Worm (Caenorhabditis elegans) whole organism, L3 larva: Measurements from ENCODE around the gene lgc-7.

ENCODE experiments used
- R02D3.7 ChIP-seq: fragments of 150-350 bp; optimal IDR thresholded peaks from 2 replicates; lab custom pipeline; 2014; ENCODE audit warnings: missing biosample characterization, missing genetic modification characterization
- ZK546.5 ChIP-seq: sonication (generic microtip); optimal IDR thresholded peaks from 2 replicates; lab custom pipeline; 2017; ENCODE audit warnings: missing biosample characterization, missing genetic modification characterization
- ceh-16 ChIP-seq: sonication (generic microtip); optimal IDR thresholded peaks from 2 replicates; lab custom pipeline; 2017; ENCODE audit warnings: missing biosample characterization, missing genetic modification characterization
- ceh-28 ChIP-seq: fragments of 150-350 bp; optimal IDR thresholded peaks from 2 replicates; lab custom pipeline; 2014; ENCODE audit warnings: missing biosample characterization, missing genetic modification reagents, missing genetic modification characterization
- ceh-82 ChIP-seq: fragments of 150-350 bp; optimal IDR thresholded peaks from 2 replicates; lab custom pipeline; 2014; ENCODE audit warnings: missing biosample characterization, missing genetic modification characterization
- ceh-9 ChIP-seq: sonication (generic microtip); optimal IDR thresholded peaks from 2 replicates; lab custom pipeline; 2018; ENCODE audit warnings: missing biosample characterization, missing genetic modification characterization
- daf-12 ChIP-seq: fragments of 150-350 bp; optimal IDR thresholded peaks from 2 replicates; lab custom pipeline; 2014; ENCODE audit warnings: missing biosample characterization, missing genetic modification reagents, missing genetic modification characterization
- egl-27 ChIP-seq: sonication (generic microtip); optimal IDR thresholded peaks from 4 replicates; lab custom pipeline; 2017; ENCODE audit warnings: missing biosample characterization, missing genetic modification reagents, missing genetic modification characterization
- egl-5 ChIP-seq: fragments of 150-350 bp; optimal IDR thresholded peaks from 2 replicates; lab custom pipeline; 2017; ENCODE audit warnings: missing biosample characterization, missing genetic modification reagents, missing genetic modification characterization, inconsistent platforms
- elt-2 ChIP-seq: sonication (generic microtip); optimal IDR thresholded peaks from 2 replicates; lab custom pipeline; 2016; ENCODE audit warnings: missing genetic modification reagents, mild to moderate bottlenecking, missing genetic modification characterization, missing compliant biosample characterization
- elt-3 ChIP-seq, 3 experiments: fragments of 150-350 bp in 1 of 3; sonication (generic microtip) in 2 of 3; optimal IDR thresholded peaks; 2 replicates in 2 of 3; 4 replicates in 1 of 3; lab custom pipeline; 2014 to 2017; ENCODE audit warnings: missing biosample characterization in 3 of 3, missing genetic modification characterization in 3 of 3
- eor-1 ChIP-seq, 2 experiments: fragments of 150-350 bp; optimal IDR thresholded peaks; 2 replicates each; lab custom pipeline; 2014 to 2018; ENCODE audit warnings: missing biosample characterization in 2 of 2, missing genetic modification characterization in 2 of 2
- fkh-2 ChIP-seq: fragments of 150-350 bp; optimal IDR thresholded peaks from 2 replicates; lab custom pipeline; 2014; ENCODE audit warnings: missing biosample characterization, missing genetic modification reagents, missing genetic modification characterization
- hmg-11 ChIP-seq: sonication (generic microtip); optimal IDR thresholded peaks from 2 replicates; lab custom pipeline; 2016; ENCODE audit warnings: missing genetic modification characterization, missing compliant biosample characterization
- jun-1 ChIP-seq: fragments of 150-350 bp; optimal IDR thresholded peaks from 2 replicates; lab custom pipeline; 2014; ENCODE audit warnings: missing biosample characterization, missing genetic modification reagents, missing genetic modification characterization
- lin-39 ChIP-seq: fragments of 150-350 bp; optimal IDR thresholded peaks from 2 replicates; lab custom pipeline; 2018; ENCODE audit warnings: missing biosample characterization, missing genetic modification reagents, missing genetic modification characterization
- lsy-12 ChIP-seq: sonication (generic microtip); optimal IDR thresholded peaks from 2 replicates; lab custom pipeline; 2016; ENCODE audit warnings: mild to moderate bottlenecking, missing genetic modification characterization, missing compliant biosample characterization
- mml-1 ChIP-seq: fragments of 150-350 bp; sonication (generic microtip); optimal IDR thresholded peaks from 3 replicates; lab custom pipeline; 2014; ENCODE audit warnings: missing biosample characterization, missing genetic modification characterization
- nfya-1 ChIP-seq: sonication (generic microtip); optimal IDR thresholded peaks from 2 replicates; lab custom pipeline; 2017; ENCODE audit warnings: missing genetic modification characterization, mild to moderate bottlenecking, missing compliant biosample characterization, antibody characterized with exemption, moderate library complexity; ENCODE audit not compliant: insufficient read depth
- nhr-11 ChIP-seq: fragments of 150-350 bp; optimal IDR thresholded peaks from 2 replicates; lab custom pipeline; 2014; ENCODE audit warnings: missing biosample characterization, missing genetic modification characterization
- nhr-12 ChIP-seq: fragments of 150-350 bp; optimal IDR thresholded peaks from 2 replicates; lab custom pipeline; 2014; ENCODE audit warnings: missing biosample characterization, missing genetic modification characterization
- nhr-23 ChIP-seq: fragments of 150-350 bp; optimal IDR thresholded peaks from 2 replicates; lab custom pipeline; 2014; ENCODE audit warnings: missing biosample characterization, missing genetic modification reagents, missing genetic modification characterization
- nhr-25 ChIP-seq: sonication (generic microtip); optimal IDR thresholded peaks from 2 replicates; lab custom pipeline; 2017; ENCODE audit warnings: missing biosample characterization, missing genetic modification characterization
- nhr-28 ChIP-seq: fragments of 150-350 bp; optimal IDR thresholded peaks from 2 replicates; lab custom pipeline; 2014; ENCODE audit warnings: missing biosample characterization, missing genetic modification characterization
- nhr-43 ChIP-seq: sonication (generic microtip); optimal IDR thresholded peaks from 2 replicates; lab custom pipeline; 2016; ENCODE audit warnings: mild to moderate bottlenecking, missing genetic modification characterization, missing compliant biosample characterization; ENCODE audit not compliant: poor library complexity, severe bottlenecking
- nhr-67 ChIP-seq: fragments of 150-350 bp; optimal IDR thresholded peaks from 2 replicates; lab custom pipeline; 2014; ENCODE audit warnings: missing biosample characterization, missing genetic modification characterization
- nhr-76 ChIP-seq: fragments of 150-350 bp; sonication (generic microtip); optimal IDR thresholded peaks from 5 replicates; lab custom pipeline; 2014; ENCODE audit warnings: missing biosample characterization, missing genetic modification characterization
- pha-4 ChIP-seq: fragments of 150-350 bp; optimal IDR thresholded peaks from 2 replicates; lab custom pipeline; 2014; ENCODE audit warnings: missing biosample characterization, missing genetic modification reagents, missing genetic modification characterization
- pqm-1 ChIP-seq: fragments of 150-350 bp; optimal IDR thresholded peaks from 2 replicates; lab custom pipeline; 2017; ENCODE audit warnings: missing biosample characterization, missing genetic modification characterization, inconsistent platforms
- sea-2 ChIP-seq: fragments of 150-350 bp; sonication (generic microtip); optimal IDR thresholded peaks from 4 replicates; lab custom pipeline; 2014; ENCODE audit warnings: missing biosample characterization, missing genetic modification reagents, missing genetic modification characterization
- snpc-4 ChIP-seq: fragments of 150-350 bp; optimal IDR thresholded peaks from 2 replicates; lab custom pipeline; 2014; ENCODE audit warnings: missing biosample characterization, missing genetic modification characterization
- tbx-2 ChIP-seq: sonication (generic microtip); optimal IDR thresholded peaks from 2 replicates; lab custom pipeline; 2016; ENCODE audit warnings: mild to moderate bottlenecking, missing genetic modification characterization, missing compliant biosample characterization
- unc-62 ChIP-seq: fragments of 150-350 bp; sonication (generic microtip); optimal IDR thresholded peaks from 4 replicates; lab custom pipeline; 2014; ENCODE audit warnings: missing biosample characterization, missing genetic modification reagents, missing genetic modification characterization
- zag-1 ChIP-seq: fragments of 150-350 bp; optimal IDR thresholded peaks from 2 replicates; lab custom pipeline; 2014; ENCODE audit warnings: missing biosample characterization, missing genetic modification characterization
- ztf-11 ChIP-seq: fragments of 150-350 bp; optimal IDR thresholded peaks from 2 replicates; lab custom pipeline; 2014; ENCODE audit warnings: missing biosample characterization, missing genetic modification characterization
- ztf-4 ChIP-seq: fragments of 150-350 bp; optimal IDR thresholded peaks from 2 replicates; lab custom pipeline; 2014; ENCODE audit warnings: missing biosample characterization, missing genetic modification characterization

The lgc-7 gene

DNA sequence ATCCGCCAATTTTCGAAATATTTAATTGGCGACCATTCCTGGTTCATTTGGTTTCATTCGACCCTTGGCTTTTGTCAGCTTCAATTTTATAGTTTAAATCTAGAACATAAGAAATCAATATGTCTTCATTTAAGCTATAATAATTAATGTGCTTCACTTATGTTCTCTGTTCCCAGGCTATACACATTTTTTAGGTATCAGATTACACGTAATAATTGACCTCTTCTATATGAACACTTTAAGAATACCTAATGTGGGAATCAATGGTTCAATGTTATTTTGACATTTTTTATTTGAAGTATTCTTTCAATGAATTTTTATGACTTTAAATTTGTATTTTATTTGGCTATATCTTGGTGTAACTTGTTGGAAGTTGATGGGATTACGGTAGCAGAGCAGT is at the start of gene lgc-7:
TSS of gene lgc-7 (plus strand) at position 301 of the 400 bp plus-strand sequence.
- no peak for TF ChIP-seq unc-62 (GFP tag; lab: Kevin White, UChicago)
- no peak for TF ChIP-seq mml-1 (tag; lab: Kevin White, UChicago)

DNA sequence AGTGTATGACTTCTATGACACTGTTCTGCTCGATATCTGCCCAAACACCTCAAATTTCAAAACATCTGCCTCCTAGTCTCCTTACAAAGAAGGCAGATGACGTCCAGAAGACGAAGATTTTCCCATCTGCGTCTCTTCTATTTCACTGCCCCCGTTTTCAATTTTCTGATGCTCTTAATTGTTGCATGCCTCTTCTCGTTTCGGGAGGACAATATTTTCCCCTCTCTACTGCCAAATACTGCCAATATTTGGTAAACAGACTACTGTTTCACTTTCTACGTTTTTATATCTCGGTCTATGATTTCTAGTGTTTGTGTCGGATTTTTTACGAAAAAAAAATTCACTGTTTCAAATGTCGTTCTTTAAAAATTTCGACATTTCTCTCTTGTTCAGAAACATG is 48.0 kb upstream of the lgc-7 start:
- TF ChIP-seq ztf-11 (tag; lab: Kevin White, UChicago), result no peak
- no peak for TF ChIP-seq elt-3 (tag; optimal IDR thresholded peaks at IDR 0.05; lab: Kevin White, UChicago)
- TF ChIP-seq tbx-2 (tag; lab: Kevin White, UChicago), result no peak
- TF ChIP-seq nhr-12, result no peak

DNA sequence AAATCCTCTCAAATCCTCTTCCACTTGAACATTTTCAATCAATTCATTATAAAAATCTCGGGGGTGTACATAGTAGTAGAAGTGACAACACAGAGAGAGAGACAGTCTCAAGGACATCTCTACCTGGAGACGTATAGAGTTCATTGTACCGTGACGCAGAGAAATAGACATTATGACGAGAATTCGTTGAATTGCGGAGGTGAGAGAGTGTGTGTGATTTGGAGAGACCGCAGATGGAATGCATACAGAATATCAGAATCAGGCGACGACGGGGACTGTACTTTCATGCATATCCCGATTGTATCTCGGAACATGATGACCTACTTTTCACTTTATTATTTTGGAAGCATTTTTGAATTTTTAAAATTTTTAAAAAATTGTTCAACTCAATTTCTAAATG is 33.6 kb upstream of the lgc-7 start:
- TF ChIP-seq pha-4 (tag; lab: Kevin White, UChicago), result no peak
- TF ChIP-seq jun-1 (tag; lab: Kevin White, UChicago), result no peak
- peak; percentile 3 for TF ChIP-seq nfya-1 (tag; lab: Kevin White, UChicago)
- TF ChIP-seq egl-27 (tag; lab: Kevin White, UChicago), result no peak
- TF ChIP-seq nhr-43, result peak; percentile 55
- TF ChIP-seq ceh-28 (tag; lab: Kevin White, UChicago), result peak; percentile 57
- no peak for TF ChIP-seq sea-2 (GFP tag; lab: Kevin White, UChicago)
- TF ChIP-seq nhr-25 (tag; lab: Kevin White, UChicago), result peak; percentile 97
- TF ChIP-seq fkh-2 (tag; lab: Kevin White, UChicago), result no peak
- no peak for TF ChIP-seq R02D3.7 (tag; lab: Kevin White, UChicago)
- peak; percentile 80 for TF ChIP-seq nhr-23
- TF ChIP-seq tbx-2 (tag; lab: Kevin White, UChicago), result no peak

DNA sequence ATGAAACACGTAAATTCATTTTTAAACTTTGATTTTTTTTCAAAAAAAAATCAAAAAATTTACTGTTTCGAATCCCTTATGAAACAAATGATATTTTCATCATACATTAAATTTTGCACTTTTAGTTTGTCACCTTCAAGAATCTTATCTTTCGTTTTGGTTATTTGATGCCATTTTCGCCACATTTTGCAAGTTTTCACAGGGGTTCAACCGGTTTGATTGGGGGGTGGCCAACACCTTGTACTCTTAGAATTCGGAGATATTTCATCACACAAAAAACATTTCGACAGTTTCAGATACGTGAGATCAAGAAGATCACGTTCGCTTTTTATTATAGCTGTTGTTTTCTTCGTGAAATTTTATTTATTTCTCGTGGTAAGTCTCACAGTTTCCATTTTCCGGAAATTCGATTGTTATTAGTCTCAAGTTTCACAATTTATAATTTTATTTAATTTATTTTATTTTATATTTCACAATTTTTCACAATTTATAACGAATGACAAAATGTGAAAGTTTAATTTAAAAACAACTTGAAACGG is 32.2 kb upstream of the lgc-7 start, which contains the start of gene Y57G11C.31:
TSS of gene Y57G11C.31 (plus strand) at position 276 of the 539 bp plus-strand sequence.
- TF ChIP-seq eor-1 (tag; optimal IDR thresholded peaks at IDR 0.05; lab: Kevin White, UChicago), result no peak
- no peak for TF ChIP-seq nhr-11 (tag; lab: Kevin White, UChicago)
- no peak for TF ChIP-seq sea-2 (GFP tag; lab: Kevin White, UChicago)
- peak; percentile 61 for TF ChIP-seq nhr-25 (tag; lab: Kevin White, UChicago)
- no peak for TF ChIP-seq hmg-11 (tag; lab: Kevin White, UChicago)
- TF ChIP-seq nhr-76 (tag; lab: Kevin White, UChicago), result no peak
- TF ChIP-seq egl-5, result no peak
- TF ChIP-seq snpc-4 (tag; lab: Kevin White, UChicago), result no peak
- peak in 1 of 3 experiments; percentile 6 for TF ChIP-seq elt-3 (tag; optimal IDR thresholded peaks at IDR 0.05; lab: Kevin White, UChicago)
- no peak for TF ChIP-seq zag-1 (tag; lab: Kevin White, UChicago)
- TF ChIP-seq lsy-12 (tag; lab: Kevin White, UChicago), result no peak
- no peak for TF ChIP-seq nhr-23
- no peak for TF ChIP-seq elt-2
- TF ChIP-seq pha-4 (tag; lab: Kevin White, UChicago), result no peak
- TF ChIP-seq ztf-4 (tag; lab: Kevin White, UChicago), result no peak
- TF ChIP-seq R02D3.7 (tag; lab: Kevin White, UChicago), result no peak
- TF ChIP-seq egl-27 (tag; lab: Kevin White, UChicago), result no peak

DNA sequence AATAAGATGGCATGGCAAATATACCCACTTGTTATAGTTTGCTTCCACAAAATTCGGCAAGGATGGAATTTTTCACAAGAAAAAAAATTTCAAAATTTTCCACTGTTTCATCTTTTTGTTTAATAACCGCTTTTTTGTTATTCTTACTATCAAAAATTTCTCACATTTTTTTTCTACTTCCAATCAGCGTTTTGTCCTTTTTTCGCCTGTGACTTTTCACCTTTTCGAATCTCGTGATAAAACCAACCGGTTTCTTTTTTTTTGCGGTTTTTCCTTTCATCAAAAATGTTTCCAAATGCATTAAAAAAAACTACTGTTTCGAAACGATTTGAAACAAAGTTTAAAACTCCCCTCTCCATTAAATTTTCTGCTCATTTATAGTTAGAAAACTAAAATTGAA is 30.3 kb upstream of the lgc-7 start:
- TF ChIP-seq nhr-12 (no peak), ZK546.5 (no peak), ceh-9 (tag; lab: Kevin White, UChicago) (no peak), snpc-4 (tag; lab: Kevin White, UChicago) (no peak), pha-4 (tag; lab: Kevin White, UChicago) (no peak), egl-5 (no peak), nhr-11 (tag; lab: Kevin White, UChicago) (no peak), nhr-23 (no peak), ceh-82 (tag; lab: Kevin White, UChicago) (no peak), elt-2 (no peak), pqm-1 (tag; lab: Kevin White, UChicago) (no peak)

DNA sequence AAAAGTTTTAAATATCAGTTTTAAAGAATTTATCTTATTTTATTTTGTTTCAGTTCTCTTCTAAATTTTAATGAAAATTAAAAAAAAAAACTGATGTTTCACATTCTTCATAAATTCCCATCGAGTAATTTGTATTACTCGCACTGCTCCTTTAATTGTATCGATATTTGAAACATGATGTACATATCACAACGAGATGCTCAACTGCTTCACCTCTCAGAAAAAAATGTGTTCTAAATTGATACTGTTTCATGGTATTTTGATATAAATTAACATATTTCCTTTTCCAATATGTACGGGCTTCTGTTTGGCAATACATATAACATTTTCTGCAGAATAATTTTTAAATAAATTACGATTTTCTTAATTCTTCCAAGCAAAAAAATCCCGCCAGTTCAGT is 21.7 kb upstream of the lgc-7 start:
- TF ChIP-seq ceh-16 (tag; lab: Kevin White, UChicago) (no peak), nhr-67 (no peak), nhr-43 (no peak), pha-4 (tag; lab: Kevin White, UChicago) (no peak), eor-1 (tag; optimal IDR thresholded peaks at IDR 0.05; lab: Kevin White, UChicago) (no peak), egl-5 (no peak), lin-39 (tag; lab: Kevin White, UChicago) (no peak), daf-12 (tag; lab: Kevin White, UChicago) (no peak), nhr-28 (tag; lab: Kevin White, UChicago) (no peak)
